Worm (Caenorhabditis elegans) whole organism, L4 larva: Measurements from ENCODE around the gene C15B12.9.
A peak's percentile ranks its signal among the peaks of the same experiment; 100 is the strongest.

Experiments
- D1046.2 ChIP-seq: fragments of 200-800 bp; sonication (Bioruptor generic); IDR thresholded peaks from 2 replicates; pipeline ENCODE4 v1.3.6; 2022; ENCODE audit warnings: missing genetic modification characterization, missing compliant biosample characterization
- F10B5.3 ChIP-seq: sonication (generic microtip); optimal IDR thresholded peaks from 2 replicates; lab custom pipeline; 2016; ENCODE audit warnings: mild to moderate bottlenecking, missing genetic modification characterization, missing compliant biosample characterization
- T20F7.1 ChIP-seq: fragments of 200-800 bp; sonication (Bioruptor generic); optimal IDR thresholded peaks from 2 replicates; lab custom pipeline; 2018; ENCODE audit warnings: mild to moderate bottlenecking, missing genetic modification characterization, missing compliant biosample characterization
- ZK337.2 ChIP-seq: fragments of 200-800 bp; sonication (Bioruptor generic); IDR thresholded peaks from 2 replicates; pipeline ENCODE4 v1.3.6; 2022; ENCODE audit warnings: missing genetic modification reagents, missing genetic modification characterization, missing compliant biosample characterization
- ZK546.5 ChIP-seq, 2 experiments: sonication (generic microtip); optimal IDR thresholded peaks; 2 replicates each; lab custom pipeline; 2017; ENCODE audit warnings: missing biosample characterization in 2 of 2, missing genetic modification characterization in 2 of 2
- aly-2 ChIP-seq: sonication (generic microtip); optimal IDR thresholded peaks from 2 replicates; lab custom pipeline; 2018; ENCODE audit warnings: missing biosample characterization, missing genetic modification characterization
- ceh-32 ChIP-seq: sonication (generic microtip); optimal IDR thresholded peaks from 2 replicates; lab custom pipeline; 2016; ENCODE audit warnings: mild to moderate bottlenecking, missing genetic modification characterization, missing compliant biosample characterization; ENCODE audit not compliant: poor library complexity
- ceh-62 ChIP-seq: sonication (generic microtip); optimal IDR thresholded peaks from 2 replicates; lab custom pipeline; 2017; ENCODE audit warnings: missing biosample characterization, missing genetic modification characterization
- ceh-82 ChIP-seq: sonication (generic microtip); optimal IDR thresholded peaks from 2 replicates; lab custom pipeline; 2017; ENCODE audit warnings: missing biosample characterization, missing genetic modification characterization
- daf-16 ChIP-seq, 3 experiments: sonication (generic microtip); optimal IDR thresholded peaks; 2 replicates each; lab custom pipeline; 2016 to 2017; ENCODE audit warnings: missing genetic modification characterization in 3 of 3, missing genetic modification reagents in 3 of 3, mild to moderate bottlenecking in 2 of 3, missing compliant biosample characterization in 2 of 3, missing biosample characterization in 1 of 3, moderate library complexity in 1 of 3
- dmd-6 ChIP-seq: fragments of 200-800 bp; sonication (Bioruptor generic); IDR thresholded peaks from 2 replicates; pipeline ENCODE4 v1.3.6; 2022; ENCODE audit warnings: missing genetic modification reagents, missing genetic modification characterization, missing compliant biosample characterization
- dmd-8 ChIP-seq: fragments of 200-800 bp; sonication (Bioruptor generic); IDR thresholded peaks from 2 replicates; pipeline ENCODE4 v1.3.6; 2022; ENCODE audit warnings: missing genetic modification characterization, missing compliant biosample characterization
- duxl-1 ChIP-seq: sonication (generic microtip); optimal IDR thresholded peaks from 2 replicates; lab custom pipeline; 2016; ENCODE audit warnings: mild to moderate bottlenecking, missing genetic modification characterization, moderate library complexity, missing compliant biosample characterization; ENCODE audit not compliant: poor library complexity
- dve-1 ChIP-seq: sonication (generic microtip); optimal IDR thresholded peaks from 2 replicates; lab custom pipeline; 2017; ENCODE audit warnings: antibody characterized with exemption, mild to moderate bottlenecking, missing genetic modification characterization, missing compliant biosample characterization; ENCODE audit not compliant: insufficient read depth
- fos-1 ChIP-seq: fragments of 150-350 bp; optimal IDR thresholded peaks from 2 replicates; lab custom pipeline; 2014; ENCODE audit warnings: missing biosample characterization, missing genetic modification characterization
- gei-8 ChIP-seq: fragments of 200-800 bp; sonication (Bioruptor generic); optimal IDR thresholded peaks from 2 replicates; lab custom pipeline; 2018; ENCODE audit warnings: mild to moderate bottlenecking, missing genetic modification characterization, missing compliant biosample characterization
- lin-29 ChIP-seq: fragments of 200-800 bp; sonication (Bioruptor generic); IDR thresholded peaks from 2 replicates; pipeline ENCODE4 v1.3.6; 2022; ENCODE audit warnings: missing genetic modification reagents, missing genetic modification characterization, missing compliant biosample characterization
- lin-39 ChIP-seq: fragments of 150-350 bp; optimal IDR thresholded peaks from 2 replicates; lab custom pipeline; 2014; ENCODE audit warnings: missing biosample characterization, missing genetic modification reagents, missing genetic modification characterization
- lsy-2 ChIP-seq, 2 experiments: fragments of 150-350 bp in 1 of 2; sonication (generic microtip) in 1 of 2; optimal IDR thresholded peaks; 2 replicates each; lab custom pipeline; 2014 to 2017; ENCODE audit warnings: missing biosample characterization in 2 of 2, missing genetic modification characterization in 2 of 2
- madf-9 ChIP-seq: fragments of 200-800 bp; sonication (Bioruptor generic); conservative IDR thresholded peaks from 2 replicates; pipeline ENCODE4 v1.3.6; 2022; ENCODE audit warnings: missing genetic modification reagents, missing genetic modification characterization, missing compliant biosample characterization
- mdl-1 ChIP-seq, 2 experiments: fragments of 150-350 bp in 1 of 2; sonication (generic microtip) in 1 of 2; optimal IDR thresholded peaks; 2 replicates each; lab custom pipeline; 2014 to 2017; ENCODE audit warnings: missing biosample characterization in 2 of 2, missing genetic modification characterization in 2 of 2
- mxl-2 ChIP-seq: fragments of 200-800 bp; sonication (Bioruptor generic); conservative IDR thresholded peaks from 2 replicates; pipeline ENCODE4 v1.3.6; 2022; ENCODE audit warnings: missing genetic modification reagents, missing genetic modification characterization, missing compliant biosample characterization
- mxl-3 ChIP-seq: fragments of 200-800 bp; sonication (Bioruptor generic); optimal IDR thresholded peaks from 2 replicates; lab custom pipeline; 2018; ENCODE audit warnings: mild to moderate bottlenecking, missing genetic modification characterization, missing compliant biosample characterization
- nhr-10 ChIP-seq: fragments of 150-350 bp; optimal IDR thresholded peaks from 2 replicates; lab custom pipeline; 2014; ENCODE audit warnings: missing biosample characterization, missing genetic modification characterization
- nhr-28 ChIP-seq: fragments of 150-350 bp; optimal IDR thresholded peaks from 2 replicates; lab custom pipeline; 2014; ENCODE audit warnings: missing biosample characterization, missing genetic modification characterization
- nhr-41 ChIP-seq: fragments of 200-800 bp; sonication (Bioruptor generic); IDR thresholded peaks from 2 replicates; pipeline ENCODE4 v1.3.6; 2022; ENCODE audit warnings: missing genetic modification reagents, missing genetic modification characterization, missing compliant biosample characterization
- php-3 ChIP-seq: fragments of 200-800 bp; sonication (Bioruptor generic); IDR thresholded peaks from 2 replicates; pipeline ENCODE4 v1.3.6; 2022; ENCODE audit warnings: missing genetic modification reagents, missing genetic modification characterization, missing compliant biosample characterization
- pqm-1 ChIP-seq: sonication (generic microtip); optimal IDR thresholded peaks from 2 replicates; lab custom pipeline; 2017; ENCODE audit warnings: missing biosample characterization, missing genetic modification characterization
- rbr-2 ChIP-seq: sonication (generic microtip); optimal IDR thresholded peaks from 2 replicates; lab custom pipeline; 2016; ENCODE audit warnings: missing genotype, missing genetic modification characterization, missing compliant biosample characterization
- sdz-12 ChIP-seq: fragments of 200-800 bp; sonication (Bioruptor generic); optimal IDR thresholded peaks from 2 replicates; lab custom pipeline; 2018; ENCODE audit warnings: mild to moderate bottlenecking, missing genetic modification characterization, missing compliant biosample characterization
- snpc-4 ChIP-seq: fragments of 150-350 bp; optimal IDR thresholded peaks from 2 replicates; lab custom pipeline; 2014; ENCODE audit warnings: missing biosample characterization, missing genetic modification characterization
- tag-97 ChIP-seq: fragments of 200-800 bp; sonication (Bioruptor generic); IDR thresholded peaks from 2 replicates; pipeline ENCODE4 v1.3.6; 2022; ENCODE audit warnings: missing genetic modification characterization, missing compliant biosample characterization
- tra-1 ChIP-seq: fragments of 200-800 bp; sonication (Bioruptor generic); IDR thresholded peaks from 2 replicates; pipeline ENCODE4 v1.3.6; 2022; ENCODE audit warnings: missing genetic modification reagents, missing genetic modification characterization, missing compliant biosample characterization
- unc-39 ChIP-seq: sonication (generic microtip); optimal IDR thresholded peaks from 2 replicates; lab custom pipeline; 2017; ENCODE audit warnings: missing biosample characterization, missing genetic modification characterization
- vab-7 ChIP-seq: fragments of 200-800 bp; sonication (Bioruptor generic); IDR thresholded peaks from 2 replicates; pipeline ENCODE4 v1.3.6; 2022; ENCODE audit warnings: missing genetic modification reagents, missing genetic modification characterization, missing compliant biosample characterization
- zip-2 ChIP-seq: fragments of 150-350 bp; optimal IDR thresholded peaks from 2 replicates; lab custom pipeline; 2014; ENCODE audit warnings: missing biosample characterization, missing genetic modification characterization

C15B12.9 gene

DNA sequence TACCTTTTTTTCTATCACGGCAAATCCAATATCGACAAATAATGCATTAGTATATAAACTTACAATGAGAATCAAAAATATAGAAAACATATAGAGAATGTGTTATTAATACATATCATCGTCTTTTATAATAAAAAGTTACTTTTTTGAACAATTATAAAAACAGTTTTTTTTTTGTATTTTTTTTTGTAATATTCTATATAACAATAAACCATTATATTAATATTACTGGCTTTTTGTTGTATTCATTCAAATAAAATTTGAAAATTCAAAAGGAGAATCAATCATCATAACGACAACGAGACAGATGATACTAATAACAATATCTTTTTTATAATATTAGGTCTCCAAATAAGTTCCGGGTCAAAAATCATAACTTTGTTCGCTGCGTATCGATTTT, 31.1 kb upstream of the C15B12.9 start, which contains the start of gene K10C2.8:
Gene K10C2.8, minus strand, starts transcription at position 101 of the 400 bp plus-strand sequence.
- TF ChIP-seq mxl-2 (GFP tag; lab: Robert Waterston, UW) (no peak), vab-7 (no peak), duxl-1 (no peak), ZK546.5 (tag; optimal IDR thresholded peaks at IDR 0.05; lab: Kevin White, UChicago) (no peak), fos-1 (tag; lab: Kevin White, UChicago) (no peak), ceh-62 (tag; lab: Kevin White, UChicago) (no peak), mdl-1 (tag; optimal IDR thresholded peaks at IDR 0.05; lab: Kevin White, UChicago) (no peak), lsy-2 (tag; optimal IDR thresholded peaks at IDR 0.05; lab: Kevin White, UChicago) (no peak), ZK337.2 (GFP tag; lab: Robert Waterston, UW) (no peak), madf-9 (no peak), tra-1 (no peak), gei-8 (GFP tag; lab: Kevin White, UChicago) (no peak), unc-39 (tag; lab: Kevin White, UChicago) (no peak), lin-29 (no peak), tag-97 (GFP tag; lab: Robert Waterston, UW) (no peak), snpc-4 (tag; lab: Kevin White, UChicago) (no peak)

DNA sequence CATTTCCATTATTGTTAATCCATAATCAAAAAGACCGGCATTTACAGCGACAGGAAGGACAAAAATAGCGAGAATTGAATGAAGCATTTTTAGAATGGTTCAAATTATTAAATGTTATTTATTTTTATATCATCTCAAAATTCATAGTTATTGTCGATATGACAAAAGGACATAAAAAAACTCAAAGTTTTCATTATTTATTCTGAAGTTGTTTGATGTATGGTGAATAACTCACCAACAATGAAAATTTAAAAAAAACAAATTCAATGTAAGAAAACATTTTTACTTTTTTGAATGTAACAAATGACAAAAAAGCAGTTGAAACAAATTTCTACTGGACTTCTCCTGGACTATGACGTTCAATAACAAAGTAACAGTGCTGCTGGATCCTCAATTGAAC, 28.1 kb upstream of the C15B12.9 start, which contains the start of gene K10C2.14:
Gene K10C2.14, minus strand, starts transcription at position 101 of the 400 bp plus-strand sequence.
- TF ChIP-seq nhr-10 (tag; lab: Kevin White, UChicago) (no peak), aly-2 (tag; lab: Kevin White, UChicago) (no peak), ceh-32 (tag; lab: Kevin White, UChicago) (no peak), sdz-12 (GFP tag; lab: Kevin White, UChicago) (no peak)

DNA sequence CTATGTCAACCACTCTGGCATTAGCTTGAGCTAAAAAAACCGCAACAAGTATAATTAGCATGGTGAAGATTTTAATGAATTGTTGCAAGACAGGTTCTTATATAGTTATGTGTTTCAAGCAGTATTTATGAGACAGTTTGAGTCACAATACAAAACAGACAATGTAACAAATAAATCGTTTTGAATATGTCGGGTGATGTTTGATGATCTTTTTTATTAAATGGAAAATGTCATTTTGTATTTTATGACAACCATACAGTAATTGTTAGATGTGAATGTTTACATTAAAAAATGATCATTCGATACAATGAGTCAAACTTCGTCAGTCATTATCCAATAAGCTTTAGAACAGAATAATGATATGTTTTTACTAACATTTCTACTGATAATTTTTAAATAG, 25.2 kb upstream of the C15B12.9 start, which contains the start of gene K10C2.7:
Gene K10C2.7, minus strand, starts transcription at position 101 of the 400 bp plus-strand sequence.
- no peak for TF ChIP-seq F10B5.3 (tag; lab: Kevin White, UChicago)
- TF ChIP-seq rbr-2 (tag; lab: Kevin White, UChicago) = no peak
- TF ChIP-seq dve-1 (tag; lab: Kevin White, UChicago) = peak; percentile 19
- TF ChIP-seq, all 104 proteins: peak for 1

- TF ChIP-seq dmd-8 (GFP tag; lab: Robert Waterston, UW) (no peak), fos-1 (tag; lab: Kevin White, UChicago) (no peak), T20F7.1 (GFP tag; lab: Kevin White, UChicago) (peak; percentile 5), php-3 (peak; percentile 99), dmd-6 (peak; percentile 51), mxl-3 (GFP tag; lab: Kevin White, UChicago) (no peak), daf-16 (GFP tag; optimal IDR thresholded peaks at IDR 0.05; lab: Kevin White, UChicago) (no peak), daf-16 (tag; optimal IDR thresholded peaks at IDR 0.05; lab: Kevin White, UChicago) (peak; percentile 91), aly-2 (tag; lab: Kevin White, UChicago) (no peak), zip-2 (tag; lab: Kevin White, UChicago) (no peak), ceh-82 (tag; lab: Kevin White, UChicago) (no peak), dve-1 (tag; lab: Kevin White, UChicago) (peak; percentile 89), lin-39 (no peak), D1046.2 (no peak), pqm-1 (tag; lab: Kevin White, UChicago) (peak; percentile 28), nhr-28 (tag; lab: Kevin White, UChicago) (peak; percentile 22), nhr-41 (GFP tag; lab: Robert Waterston, UW) (no peak)
These were observed 23.4 kb upstream of the C15B12.9 start for ce11 chrX:6445239-6445638.
